Worm (Caenorhabditis elegans) whole organism, young adult: ENCODE measurements around the gene R10D12.7.

Experiments
- B0019.2 ChIP-seq: fragments of 200-800 bp; sonication (Bioruptor generic); conservative IDR thresholded peaks from 2 replicates; pipeline ENCODE4 v1.3.6; 2022; ENCODE audit warnings: missing genetic modification reagents, missing genetic modification characterization, missing compliant biosample characterization
- B0336.3 ChIP-seq: fragments of 200-800 bp; sonication (Bioruptor generic); IDR thresholded peaks from 2 replicates; pipeline ENCODE4 v1.3.6; 2022; ENCODE audit warnings: missing genetic modification characterization, missing compliant biosample characterization
- F10E7.11 ChIP-seq: sonication (generic microtip); optimal IDR thresholded peaks from 2 replicates; lab custom pipeline; 2017; ENCODE audit warnings: mild to moderate bottlenecking, missing genetic modification characterization, moderate library complexity, missing compliant biosample characterization
- F23B12.7 ChIP-seq: sonication (generic microtip); optimal IDR thresholded peaks from 2 replicates; lab custom pipeline; 2017; ENCODE audit warnings: missing genetic modification characterization, mild to moderate bottlenecking, missing compliant biosample characterization, antibody characterized with exemption, moderate library complexity; ENCODE audit not compliant: insufficient read depth
- F33H1.4 ChIP-seq: fragments of 200-800 bp; sonication (Bioruptor generic); IDR thresholded peaks from 2 replicates; pipeline ENCODE4 v1.3.6; 2022; ENCODE audit warnings: missing genetic modification reagents, missing genetic modification characterization, missing compliant biosample characterization
- F37B4.10 ChIP-seq: fragments of 200-800 bp; sonication (Bioruptor generic); IDR thresholded peaks from 2 replicates; pipeline ENCODE4 v1.3.6; 2022; ENCODE audit warnings: missing genetic modification characterization, missing compliant biosample characterization
- F55B11.4 ChIP-seq: sonication (generic microtip); optimal IDR thresholded peaks from 2 replicates; lab custom pipeline; 2016; ENCODE audit warnings: missing compliant biosample characterization, missing genetic modification characterization, borderline replicate concordance; ENCODE audit not compliant: insufficient read depth
- F57A8.1 ChIP-seq: fragments of 200-800 bp; sonication (Bioruptor generic); optimal IDR thresholded peaks from 2 replicates; lab custom pipeline; 2018; ENCODE audit warnings: mild to moderate bottlenecking, missing genetic modification characterization, moderate library complexity, missing compliant biosample characterization
- Y79H2A.3 ChIP-seq: fragments of 200-800 bp; sonication (Bioruptor generic); conservative IDR thresholded peaks from 2 replicates; pipeline ENCODE4 v1.3.6; 2022; ENCODE audit warnings: missing genetic modification reagents, missing genetic modification characterization, missing compliant biosample characterization
- akir-1 ChIP-seq: fragments of 200-800 bp; sonication (Bioruptor generic); optimal IDR thresholded peaks from 2 replicates; lab custom pipeline; 2018; ENCODE audit warnings: mild to moderate bottlenecking, missing genetic modification characterization, moderate library complexity, missing compliant biosample characterization
- ama-1 ChIP-seq, 3 experiments: fragments of 150-350 bp in 1 of 3; sonication (generic microtip) in 2 of 3; optimal IDR thresholded peaks; 2 replicates each; lab custom pipeline; 2014 to 2018; ENCODE audit warnings: missing biosample characterization in 2 of 3, missing genetic modification characterization in 2 of 3, missing genetic modification reagents in 2 of 3
- attf-3 ChIP-seq: fragments of 200-800 bp; sonication (Bioruptor generic); conservative IDR thresholded peaks from 2 replicates; pipeline ENCODE4 v1.3.6; 2022; ENCODE audit warnings: missing genetic modification reagents, missing genetic modification characterization, missing compliant biosample characterization
- attf-6 ChIP-seq: fragments of 200-800 bp; sonication (Bioruptor generic); IDR thresholded peaks from 2 replicates; pipeline ENCODE4 v1.3.6; 2022; ENCODE audit warnings: missing genetic modification reagents, missing genetic modification characterization, missing compliant biosample characterization
- bed-1 ChIP-seq: fragments of 200-800 bp; sonication (Bioruptor generic); IDR thresholded peaks from 2 replicates; pipeline ENCODE4 v1.3.6; 2022; ENCODE audit warnings: missing genetic modification reagents, missing genetic modification characterization, missing compliant biosample characterization
- ceh-40 ChIP-seq: fragments of 200-800 bp; sonication (Bioruptor generic); IDR thresholded peaks from 2 replicates; pipeline ENCODE4 v1.3.6; 2022; ENCODE audit warnings: missing genetic modification characterization, missing compliant biosample characterization
- chd-7 ChIP-seq: sonication (generic microtip); optimal IDR thresholded peaks from 2 replicates; lab custom pipeline; 2016; ENCODE audit warnings: mild to moderate bottlenecking, missing genetic modification characterization, moderate library complexity, missing compliant biosample characterization
- die-1 ChIP-seq: sonication (generic microtip); optimal IDR thresholded peaks from 2 replicates; lab custom pipeline; 2016; ENCODE audit warnings: missing genotype, mild to moderate bottlenecking, missing genetic modification characterization, missing compliant biosample characterization
- dox-1 ChIP-seq: fragments of 200-800 bp; sonication (Bioruptor generic); IDR thresholded peaks from 2 replicates; pipeline ENCODE4 v1.3.6; 2022; ENCODE audit warnings: missing genetic modification reagents, missing genetic modification characterization, missing compliant biosample characterization
- dpff-1 ChIP-seq: sonication (generic microtip); optimal IDR thresholded peaks from 2 replicates; lab custom pipeline; 2017; ENCODE audit warnings: mild to moderate bottlenecking, missing genetic modification characterization, missing compliant biosample characterization
- gei-17 ChIP-seq: fragments of 200-800 bp; sonication (Bioruptor generic); optimal IDR thresholded peaks from 2 replicates; lab custom pipeline; 2018; ENCODE audit warnings: mild to moderate bottlenecking, missing genetic modification characterization, missing compliant biosample characterization
- hrde-1 ChIP-seq: sonication (generic microtip); optimal IDR thresholded peaks from 2 replicates; lab custom pipeline; 2016; ENCODE audit warnings: missing genetic modification characterization, mild to moderate bottlenecking, missing compliant biosample characterization, moderate library complexity, missing genotype, missing genetic modification reagents, borderline replicate concordance
- let-526 ChIP-seq: fragments of 200-800 bp; sonication (Bioruptor generic); IDR thresholded peaks from 2 replicates; pipeline ENCODE4 v1.3.6; 2022; ENCODE audit warnings: missing genetic modification reagents, missing genetic modification characterization, missing compliant biosample characterization
- lin-26 ChIP-seq: fragments of 200-800 bp; sonication (Bioruptor generic); IDR thresholded peaks from 2 replicates; pipeline ENCODE4 v1.3.6; 2022; ENCODE audit warnings: missing genetic modification reagents, missing genetic modification characterization, missing compliant biosample characterization
- lin-35 ChIP-seq, 3 experiments: fragments of 150-350 bp in 2 of 3; sonication (generic microtip) in 1 of 3; optimal IDR thresholded peaks; 2 replicates each; lab custom pipeline; 2014 to 2018; ENCODE audit warnings: missing biosample characterization in 3 of 3, missing genetic modification characterization in 3 of 3, missing genetic modification reagents in 3 of 3
- lin-54 ChIP-seq: fragments of 200-800 bp; sonication (Bioruptor generic); optimal IDR thresholded peaks from 2 replicates; lab custom pipeline; 2018; ENCODE audit warnings: mild to moderate bottlenecking, missing genetic modification characterization, missing compliant biosample characterization
- madf-6 ChIP-seq: fragments of 200-800 bp; sonication (Bioruptor generic); IDR thresholded peaks from 2 replicates; pipeline ENCODE4 v1.3.6; 2022; ENCODE audit warnings: missing genetic modification reagents, missing genetic modification characterization, missing compliant biosample characterization
- nfya-1 ChIP-seq: sonication (generic microtip); optimal IDR thresholded peaks from 2 replicates; lab custom pipeline; 2017; ENCODE audit warnings: antibody characterized with exemption, missing compliant biosample characterization, missing genetic modification characterization, borderline replicate concordance; ENCODE audit not compliant: insufficient read depth
- nfya-2 ChIP-seq: fragments of 200-800 bp; sonication (Bioruptor generic); IDR thresholded peaks from 2 replicates; pipeline ENCODE4 v1.3.6; 2022; ENCODE audit warnings: missing genetic modification reagents, missing genetic modification characterization, missing compliant biosample characterization
- nhr-179 ChIP-seq: sonication (generic microtip); optimal IDR thresholded peaks from 2 replicates; lab custom pipeline; 2016; ENCODE audit warnings: mild to moderate bottlenecking, missing genetic modification characterization, missing compliant biosample characterization
- nhr-90 ChIP-seq: sonication (generic microtip); optimal IDR thresholded peaks from 2 replicates; lab custom pipeline; 2016; ENCODE audit warnings: missing genotype, mild to moderate bottlenecking, missing genetic modification characterization, missing compliant biosample characterization
- rcor-1 ChIP-seq: fragments of 200-800 bp; sonication (Bioruptor generic); IDR thresholded peaks from 2 replicates; pipeline ENCODE4 v1.3.6; 2022; ENCODE audit warnings: missing genetic modification reagents, missing genetic modification characterization, missing compliant biosample characterization
- repo-1 ChIP-seq: sonication (generic microtip); optimal IDR thresholded peaks from 2 replicates; lab custom pipeline; 2017; ENCODE audit warnings: mild to moderate bottlenecking, missing genetic modification characterization, missing compliant biosample characterization
- snpc-1.1 ChIP-seq: sonication (generic microtip); optimal IDR thresholded peaks from 2 replicates; lab custom pipeline; 2017; ENCODE audit warnings: missing genetic modification characterization, mild to moderate bottlenecking, missing compliant biosample characterization, antibody characterized with exemption, moderate library complexity, missing genotype, missing genetic modification reagents; ENCODE audit not compliant: insufficient read depth
- tlf-1 ChIP-seq: fragments of 200-800 bp; sonication (Bioruptor generic); optimal IDR thresholded peaks from 2 replicates; lab custom pipeline; 2018; ENCODE audit warnings: mild to moderate bottlenecking, missing genetic modification characterization, missing compliant biosample characterization
- xnd-1 ChIP-seq: sonication (generic microtip); optimal IDR thresholded peaks from 2 replicates; lab custom pipeline; 2016; ENCODE audit warnings: missing genotype, missing genetic modification reagents, missing genetic modification characterization, missing compliant biosample characterization
- zim-3 ChIP-seq: sonication (generic microtip); optimal IDR thresholded peaks from 2 replicates; lab custom pipeline; 2017; ENCODE audit warnings: mild to moderate bottlenecking, missing genetic modification characterization, moderate library complexity, missing compliant biosample characterization
- ztf-18 ChIP-seq: sonication (generic microtip); optimal IDR thresholded peaks from 2 replicates; lab custom pipeline; 2016; ENCODE audit warnings: missing genotype, mild to moderate bottlenecking, missing genetic modification characterization, missing compliant biosample characterization
- ztf-22 ChIP-seq: fragments of 200-800 bp; sonication (Bioruptor generic); optimal IDR thresholded peaks from 2 replicates; lab custom pipeline; 2018; ENCODE audit warnings: mild to moderate bottlenecking, missing genetic modification characterization, moderate library complexity, missing compliant biosample characterization
- ztf-6 ChIP-seq: fragments of 200-800 bp; sonication (Bioruptor generic); IDR thresholded peaks from 2 replicates; pipeline ENCODE4 v1.3.6; 2022; ENCODE audit warnings: missing genetic modification reagents, missing genetic modification characterization, missing compliant biosample characterization

R10D12.7 gene

DNA sequence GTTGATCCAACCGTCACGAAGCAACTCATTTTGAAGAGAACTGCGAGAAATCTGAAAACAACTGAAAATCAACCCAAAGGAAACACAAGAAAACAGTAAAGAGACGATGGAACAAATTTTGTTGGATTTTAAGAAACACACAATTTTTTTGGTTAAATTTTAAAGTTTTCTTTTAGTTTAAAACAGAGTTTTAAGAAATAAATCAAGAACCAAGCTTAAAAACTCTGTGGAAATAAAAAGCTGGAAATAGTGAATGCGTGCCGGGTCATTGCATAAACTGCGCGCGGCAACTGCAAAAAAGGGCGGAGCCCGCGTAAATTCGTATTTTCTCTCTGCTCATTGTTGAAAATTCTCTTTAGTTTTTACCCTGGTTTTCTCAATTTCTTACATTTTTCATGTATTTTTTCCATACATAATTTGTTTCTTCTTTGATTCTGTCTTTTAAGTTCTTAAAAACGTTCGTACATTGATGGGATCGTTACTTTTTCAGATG, 12.1 kb downstream of the R10D12.7 start, which contains the start of the genes algn-13 and R10D12.13 (continued):
- TF ChIP-seq ztf-18 (peak; percentile 37), F23B12.7 (tag; lab: Kevin White, UChicago) (peak; percentile 31), lin-26 (GFP tag; lab: Robert Waterston, UW) (no peak), snpc-1.1 (tag; lab: Kevin White, UChicago) (peak; percentile 82), ztf-6 (no peak), F33H1.4 (peak; percentile 59)

DNA sequence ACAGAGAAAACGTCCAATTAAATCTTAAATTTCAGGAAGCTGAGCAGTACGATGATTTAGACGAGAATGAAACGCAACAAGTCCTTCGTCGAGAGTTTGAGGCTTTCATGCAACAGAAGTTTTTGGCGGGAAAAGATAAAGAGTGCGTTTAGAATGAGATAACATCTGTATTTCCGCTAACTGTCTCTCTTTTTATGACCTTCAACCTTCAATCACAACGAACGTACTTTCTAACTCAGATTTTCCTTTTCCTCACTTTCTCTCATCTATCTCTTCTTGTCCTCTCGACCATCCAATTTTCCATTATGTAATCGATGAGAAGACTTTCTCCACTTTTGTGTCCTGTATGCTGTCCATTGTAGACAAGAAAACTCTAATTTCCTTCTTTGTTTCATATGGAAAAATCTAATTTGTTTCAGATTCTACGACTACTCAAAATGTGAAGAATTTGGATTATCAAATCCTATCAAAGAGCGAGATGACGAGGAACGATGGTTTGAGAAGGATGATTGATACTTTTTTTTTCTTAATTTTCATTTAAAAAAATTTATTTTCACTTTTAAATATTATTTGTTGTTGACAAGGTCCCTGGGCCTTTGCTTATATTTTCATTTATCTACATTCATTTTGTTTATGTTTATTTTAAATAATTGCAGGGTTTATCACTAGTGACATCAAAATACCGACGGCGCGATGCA, 13.6 kb downstream of the R10D12.7 start, which contains the start of gene sao-1:
Gene sao-1, plus strand, starts transcription at position 648 of the 698 bp plus-strand sequence.
- TF ChIP-seq repo-1 (tag; lab: Kevin White, UChicago) (no peak), Y79H2A.3 (GFP tag; lab: Robert Waterston, UW) (0 out of 2 replicates have a peak, but pooled peaks have one; percentile 22), B0336.3 (GFP tag; lab: Robert Waterston, UW) (no peak)

DNA sequence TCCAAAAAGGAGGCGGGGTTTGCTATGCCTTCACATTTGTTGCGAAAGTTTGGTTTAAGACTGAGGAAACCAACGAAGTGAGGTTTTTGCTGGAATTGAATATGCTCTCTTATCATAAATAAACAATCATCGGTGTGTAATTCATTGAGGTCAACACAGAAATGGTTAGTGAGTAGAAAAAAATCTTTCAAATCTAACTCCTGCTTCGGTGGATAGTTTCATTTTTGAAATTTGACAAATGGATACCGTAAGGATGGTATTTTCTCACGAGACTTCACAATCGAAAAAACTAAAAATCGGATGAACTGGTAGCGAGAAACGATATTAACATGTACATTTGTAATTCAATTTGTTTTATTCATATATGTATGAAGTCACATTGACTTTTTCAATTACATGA, 31.0 kb downstream of the R10D12.7 start, which contains the start of gene eol-1:
Gene eol-1, minus strand, starts transcription at position 101 of the 400 bp plus-strand sequence.
- TF ChIP-seq nfya-1 (no peak), nhr-90 (no peak), dpff-1 (tag; lab: Kevin White, UChicago) (no peak), attf-3 (no peak), F23B12.7 (tag; lab: Kevin White, UChicago) (no peak), tlf-1 (no peak), F37B4.10 (GFP tag; lab: Robert Waterston, UW) (no peak), dox-1 (GFP tag; lab: Robert Waterston, UW) (no peak), ama-1 (optimal IDR thresholded peaks at IDR 0.05; lab: Kevin White, UChicago) (no peak), ama-1 (GFP tag; optimal IDR thresholded peaks at IDR 0.05; lab: Kevin White, UChicago) (no peak), rcor-1 (GFP tag; lab: Robert Waterston, UW) (no peak), F10E7.11 (tag; lab: Kevin White, UChicago) (no peak), lin-35 (GFP tag; optimal IDR thresholded peaks at IDR 0.05; lab: Kevin White, UChicago) (no peak), hrde-1 (tag; lab: Kevin White, UChicago) (no peak), chd-7 (tag; lab: Kevin White, UChicago) (no peak), F55B11.4 (no peak)

DNA sequence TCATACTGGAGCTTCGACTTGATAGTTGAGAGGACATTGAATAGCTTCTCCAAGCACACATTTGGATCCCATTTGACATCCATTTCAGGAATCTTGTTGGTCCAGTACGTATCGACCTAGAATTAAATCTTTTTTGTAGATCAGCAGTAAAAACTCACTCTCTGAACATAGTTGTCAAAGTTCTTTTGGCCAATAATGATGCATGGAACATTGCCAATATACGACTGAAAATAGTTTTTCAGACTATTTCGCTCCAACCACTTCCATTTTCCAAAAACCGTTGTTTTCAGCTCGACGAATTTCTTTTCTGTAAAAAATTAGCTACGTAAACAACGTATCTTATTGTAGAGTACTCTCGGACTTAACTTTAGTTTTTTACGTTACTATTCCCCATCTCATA, 31.8 kb downstream of the R10D12.7 start:
- no peak for TF ChIP-seq Y79H2A.3 (GFP tag; lab: Robert Waterston, UW)
- TF ChIP-seq dpff-1 (tag; lab: Kevin White, UChicago) = no peak
- no peak for TF ChIP-seq attf-6
- no peak for TF ChIP-seq bed-1 (GFP tag; lab: Robert Waterston, UW)
- no peak for TF ChIP-seq dox-1 (GFP tag; lab: Robert Waterston, UW)
- no peak for TF ChIP-seq nhr-179 (tag; lab: Kevin White, UChicago)
- no peak for TF ChIP-seq nfya-2 (GFP tag; lab: Robert Waterston, UW)
- TF ChIP-seq madf-6 (GFP tag; lab: Robert Waterston, UW) = no peak
- TF ChIP-seq ztf-22 (GFP tag; lab: Kevin White, UChicago) = no peak
- TF ChIP-seq ztf-6 = no peak
- TF ChIP-seq gei-17 (GFP tag; lab: Kevin White, UChicago) = no peak
- TF ChIP-seq B0019.2 = no peak
- TF ChIP-seq die-1 (tag; lab: Kevin White, UChicago) = no peak
- no peak for TF ChIP-seq akir-1 (GFP tag; lab: Kevin White, UChicago)
- TF ChIP-seq lin-54 (GFP tag; lab: Kevin White, UChicago) = no peak
- no peak for TF ChIP-seq let-526 (GFP tag; lab: Robert Waterston, UW)
- no peak for TF ChIP-seq zim-3 (tag; lab: Kevin White, UChicago)
- TF ChIP-seq xnd-1 (tag; lab: Kevin White, UChicago) = no peak
- no peak for TF ChIP-seq ceh-40 (GFP tag; lab: Robert Waterston, UW)
- no peak for TF ChIP-seq F57A8.1
- TF ChIP-seq, all 124 proteins: peak for 0
